Fruit fly (Drosophila melanogaster) whole organism, embryonic: ENCODE results near the gene Agpat1.

Experiments used
- Abd-B ChIP-seq: fragments of 200-800 bp; sonication (Bioruptor generic); optimal IDR thresholded peaks from 2 replicates; lab custom pipeline; 2018; ENCODE audit warnings: missing biosample characterization, mild to moderate bottlenecking, missing genetic modification characterization, moderate library complexity
- CG10209 ChIP-seq: fragments of 200-800 bp; sonication (Bioruptor generic); optimal IDR thresholded peaks from 3 replicates; lab custom pipeline; 2017; ENCODE audit warnings: missing biosample characterization, mild to moderate bottlenecking, missing genetic modification characterization, missing genetic modification reagents
- CG10565 ChIP-seq: fragments of 200-800 bp; sonication (Bioruptor generic); optimal IDR thresholded peaks from 3 replicates; lab custom pipeline; 2016; ENCODE audit warnings: missing biosample characterization, mild to moderate bottlenecking, missing genetic modification characterization
- CG14860 ChIP-seq: fragments of 200-800 bp; sonication (Bioruptor generic); IDR thresholded peaks from 3 replicates; pipeline ENCODE4 v1.3.6; 2022; ENCODE audit warnings: missing biosample characterization, missing genetic modification characterization; ENCODE audit not compliant: partially characterized antibody
- CG15073 ChIP-seq: fragments of 200-800 bp; sonication (Bioruptor generic); optimal IDR thresholded peaks from 2 replicates; lab custom pipeline; 2016; ENCODE audit warnings: missing biosample characterization, missing genetic modification characterization
- CG1603 ChIP-seq: fragments of 200-800 bp; sonication (Bioruptor generic); optimal IDR thresholded peaks from 2 replicates; lab custom pipeline; 2019; ENCODE audit warnings: missing biosample characterization, mild to moderate bottlenecking, missing genetic modification characterization, moderate library complexity
- CG17612 ChIP-seq: fragments of 200-800 bp; sonication (Bioruptor generic); IDR thresholded peaks from 2 replicates; pipeline ENCODE4 v1.3.6; 2022; ENCODE audit warnings: missing biosample characterization, missing genetic modification characterization
- CG17829 ChIP-seq: fragments of 200-800 bp; optimal IDR thresholded peaks from 2 replicates; lab custom pipeline; 2019; ENCODE audit warnings: missing biosample characterization, mild to moderate bottlenecking, missing genetic modification characterization, moderate library complexity
- CG18262 ChIP-seq: fragments of 200-800 bp; optimal IDR thresholded peaks from 3 replicates; lab custom pipeline; 2019; ENCODE audit warnings: missing biosample characterization, mild to moderate bottlenecking, missing genetic modification characterization, moderate library complexity
- CG2116 ChIP-seq: fragments of 200-800 bp; sonication (Bioruptor generic); optimal IDR thresholded peaks from 3 replicates; lab custom pipeline; 2018; ENCODE audit warnings: missing biosample characterization, mild to moderate bottlenecking, missing genetic modification characterization
- CG31441 ChIP-seq: fragments of 200-800 bp; sonication (Bioruptor generic); IDR thresholded peaks from 2 replicates; pipeline ENCODE4 v1.3.6; 2022; ENCODE audit warnings: missing biosample characterization, missing genetic modification characterization
- CG4707 ChIP-seq: fragments of 200-800 bp; sonication (Bioruptor generic); optimal IDR thresholded peaks from 2 replicates; lab custom pipeline; 2018; ENCODE audit warnings: missing biosample characterization, mild to moderate bottlenecking, missing genetic modification characterization, moderate library complexity
- CG5245 ChIP-seq: fragments of 200-800 bp; sonication (Bioruptor generic); optimal IDR thresholded peaks from 3 replicates; lab custom pipeline; 2016; ENCODE audit warnings: missing biosample characterization, missing genetic modification characterization
- CG8290 ChIP-seq, 3 experiments: fragments of 200-800 bp; sonication (Bioruptor generic); optimal IDR thresholded peaks; 2 replicates each; lab custom pipeline; 2016 to 2019; ENCODE audit warnings: missing biosample characterization in 3 of 3, missing genetic modification characterization in 3 of 3, mild to moderate bottlenecking in 2 of 3, moderate library complexity in 1 of 3
- CG9215 ChIP-seq: fragments of 200-800 bp; sonication (Bioruptor generic); IDR thresholded peaks from 2 replicates; pipeline ENCODE4 v1.3.6; 2022; ENCODE audit warnings: missing biosample characterization, missing genetic modification characterization
- Camta ChIP-seq: fragments of 200-800 bp; sonication (Bioruptor generic); optimal IDR thresholded peaks from 2 replicates; lab custom pipeline; 2016; ENCODE audit warnings: missing biosample characterization, missing genetic modification characterization
- CrebB ChIP-seq: fragments of 200-800 bp; sonication (Bioruptor generic); optimal IDR thresholded peaks from 3 replicates; lab custom pipeline; 2018; ENCODE audit warnings: missing biosample characterization, mild to moderate bottlenecking, missing genetic modification characterization
- Dad ChIP-seq: fragments of 200-800 bp; sonication (Bioruptor generic); optimal IDR thresholded peaks from 3 replicates; lab custom pipeline; 2016; ENCODE audit warnings: missing biosample characterization, missing genetic modification characterization
- ERR ChIP-seq: fragments of 200-800 bp; sonication (Bioruptor generic); optimal IDR thresholded peaks from 2 replicates; lab custom pipeline; 2016; ENCODE audit warnings: missing biosample characterization, missing genetic modification characterization
- Eip74EF ChIP-seq, 2 experiments: fragments of 200-800 bp in 1 of 2; fragments of >200 bp in 1 of 2; sonication (Bioruptor generic) in 1 of 2; optimal IDR thresholded peaks; 2 replicates each; lab custom pipeline; 2017 to 2019; ENCODE audit warnings: missing biosample characterization in 2 of 2, missing genetic modification characterization in 2 of 2, mild to moderate bottlenecking in 1 of 2, moderate library complexity in 1 of 2
- Hr3 ChIP-seq: fragments of 200-800 bp; sonication (Bioruptor generic); optimal IDR thresholded peaks from 3 replicates; lab custom pipeline; 2016; ENCODE audit warnings: missing biosample characterization, missing genetic modification characterization
- Hr51 ChIP-seq, 2 experiments: fragments of 200-800 bp; sonication (Bioruptor generic); optimal IDR thresholded peaks; 2 replicates in 1 of 2; 3 replicates in 1 of 2; lab custom pipeline; 2016 to 2018; ENCODE audit warnings: missing biosample characterization in 2 of 2, missing genetic modification characterization in 2 of 2, mild to moderate bottlenecking in 1 of 2, moderate library complexity in 1 of 2
- NFAT ChIP-seq: fragments of 200-800 bp; sonication (Bioruptor generic); IDR thresholded peaks from 2 replicates; pipeline ENCODE4 v1.3.6; 2022; ENCODE audit warnings: missing biosample characterization, missing genetic modification characterization
- Oli ChIP-seq: fragments of 200-800 bp; sonication (Bioruptor generic); optimal IDR thresholded peaks from 2 replicates; lab custom pipeline; 2018; ENCODE audit warnings: missing biosample characterization, mild to moderate bottlenecking, missing genetic modification characterization, moderate library complexity
- Optix ChIP-seq: fragments of 200-800 bp; sonication (Bioruptor generic); IDR thresholded peaks from 3 replicates; pipeline ENCODE4 v1.3.6; 2022; ENCODE audit warnings: missing biosample characterization, missing genetic modification characterization
- Rfx ChIP-seq: fragments of 200-800 bp; sonication (Bioruptor generic); IDR thresholded peaks from 2 replicates; pipeline ENCODE4 v1.3.6; 2022; ENCODE audit warnings: missing biosample characterization, missing genetic modification characterization
- caup ChIP-seq: fragments of 200-800 bp; sonication (Bioruptor generic); optimal IDR thresholded peaks from 3 replicates; lab custom pipeline; 2017; ENCODE audit warnings: missing biosample characterization, mild to moderate bottlenecking, missing genetic modification characterization, moderate library complexity; ENCODE audit not compliant: severe bottlenecking
- chm ChIP-seq: fragments of 200-800 bp; sonication (Bioruptor generic); IDR thresholded peaks from 2 replicates; pipeline ENCODE4 v1.3.6; 2022; ENCODE audit warnings: missing biosample characterization, missing genetic modification characterization
- crc ChIP-seq: fragments of 200-800 bp; sonication (Bioruptor generic); optimal IDR thresholded peaks from 2 replicates; lab custom pipeline; 2016; ENCODE audit warnings: missing biosample characterization, missing genetic modification characterization
- crol ChIP-seq: fragments of 200-800 bp; sonication (Bioruptor generic); IDR thresholded peaks from 2 replicates; pipeline ENCODE4 v1.3.6; 2022; ENCODE audit warnings: missing biosample characterization, missing genetic modification characterization
- dmrt99B ChIP-seq: fragments of 200-800 bp; sonication (Bioruptor generic); optimal IDR thresholded peaks from 2 replicates; lab custom pipeline; 2018; ENCODE audit warnings: missing biosample characterization, mild to moderate bottlenecking, missing genetic modification characterization, moderate library complexity
- gfzf ChIP-seq: fragments of 200-800 bp; sonication (Bioruptor generic); optimal IDR thresholded peaks from 2 replicates; lab custom pipeline; 2016; ENCODE audit warnings: missing biosample characterization, mild to moderate bottlenecking, missing genetic modification characterization, moderate library complexity
- hbn ChIP-seq: fragments of 200-800 bp; sonication (Bioruptor generic); IDR thresholded peaks from 2 replicates; pipeline ENCODE4 v1.3.6; 2022; ENCODE audit warnings: missing biosample characterization, missing genetic modification characterization; ENCODE audit not compliant: partially characterized antibody
- inv ChIP-seq: fragments of 200-800 bp; sonication (Bioruptor generic); IDR thresholded peaks from 2 replicates; pipeline ENCODE4 v1.3.6; 2022; ENCODE audit warnings: missing biosample characterization, missing genetic modification characterization; ENCODE audit not compliant: partially characterized antibody
- oc ChIP-seq: fragments of 200-800 bp; sonication (Bioruptor generic); optimal IDR thresholded peaks from 2 replicates; lab custom pipeline; 2018; ENCODE audit warnings: missing biosample characterization, mild to moderate bottlenecking, missing genetic modification characterization, moderate library complexity
- peb ChIP-seq: fragments of 200-800 bp; sonication (Bioruptor generic); IDR thresholded peaks from 2 replicates; pipeline ENCODE4 v1.3.6; 2022; ENCODE audit warnings: missing biosample characterization, missing genetic modification characterization
- repo ChIP-seq: fragments of 200-800 bp; sonication (Bioruptor generic); optimal IDR thresholded peaks from 2 replicates; lab custom pipeline; 2016; ENCODE audit warnings: missing biosample characterization, missing genetic modification characterization
- salm ChIP-seq: fragments of 200-800 bp; sonication (Bioruptor generic); optimal IDR thresholded peaks from 2 replicates; lab custom pipeline; 2018; ENCODE audit warnings: missing biosample characterization, mild to moderate bottlenecking, missing genetic modification characterization
- sc ChIP-seq, 3 experiments: fragments of >200 bp in 2 of 3; fragments of 200-800 bp in 1 of 3; sonication (Bioruptor generic) in 1 of 3; optimal IDR thresholded peaks; 2 replicates in 2 of 3; 3 replicates in 1 of 3; lab custom pipeline; 2017; ENCODE audit warnings: mild to moderate bottlenecking in 1 of 3, missing biosample characterization in 1 of 3, missing genetic modification characterization in 1 of 3, missing genetic modification reagents in 1 of 3
- sens ChIP-seq: fragments of 200-800 bp; sonication (Bioruptor generic); peaks from one replicate; lab custom pipeline; 2016; ENCODE audit warnings: missing biosample characterization, missing genetic modification characterization
- sens-2 ChIP-seq: fragments of 200-800 bp; sonication (Bioruptor generic); IDR thresholded peaks from 2 replicates; pipeline ENCODE4 v1.3.6; 2022; ENCODE audit warnings: missing biosample characterization, missing genetic modification characterization
- slbo ChIP-seq: fragments of 200-800 bp; sonication (Bioruptor generic); IDR thresholded peaks from 2 replicates; pipeline ENCODE4 v1.3.6; 2022; ENCODE audit warnings: missing biosample characterization, missing genetic modification characterization
- sna ChIP-seq: fragments of 200-800 bp; sonication (Bioruptor generic); IDR thresholded peaks from 2 replicates; pipeline ENCODE4 v1.3.6; 2022; ENCODE audit warnings: missing biosample characterization, missing genetic modification characterization; ENCODE audit not compliant: partially characterized antibody
- so ChIP-seq: fragments of 200-800 bp; sonication (Bioruptor generic); IDR thresholded peaks from 3 replicates; pipeline ENCODE4 v1.3.6; 2022; ENCODE audit warnings: missing biosample characterization, missing genetic modification characterization
- sqz ChIP-seq: fragments of 200-800 bp; sonication (Bioruptor generic); optimal IDR thresholded peaks from 3 replicates; lab custom pipeline; 2018; ENCODE audit warnings: missing biosample characterization, mild to moderate bottlenecking, missing genetic modification characterization
- trh ChIP-seq: fragments of 200-800 bp; sonication (Bioruptor generic); optimal IDR thresholded peaks from 2 replicates; lab custom pipeline; 2016; ENCODE audit warnings: missing biosample characterization, missing genetic modification characterization
- unpg ChIP-seq: fragments of 200-800 bp; sonication (Bioruptor generic); optimal IDR thresholded peaks from 3 replicates; lab custom pipeline; 2018; ENCODE audit warnings: missing biosample characterization, mild to moderate bottlenecking, missing genetic modification characterization, moderate library complexity
- usp ChIP-seq: fragments of >200 bp; optimal IDR thresholded peaks from 2 replicates; lab custom pipeline; 2017; ENCODE audit warnings: missing biosample characterization, missing genetic modification characterization
- wor ChIP-seq: fragments of 200-800 bp; sonication (Bioruptor generic); IDR thresholded peaks from 2 replicates; pipeline ENCODE4 v1.3.6; 2022; ENCODE audit warnings: missing biosample characterization, missing genetic modification characterization

Gene Agpat1

DNA sequence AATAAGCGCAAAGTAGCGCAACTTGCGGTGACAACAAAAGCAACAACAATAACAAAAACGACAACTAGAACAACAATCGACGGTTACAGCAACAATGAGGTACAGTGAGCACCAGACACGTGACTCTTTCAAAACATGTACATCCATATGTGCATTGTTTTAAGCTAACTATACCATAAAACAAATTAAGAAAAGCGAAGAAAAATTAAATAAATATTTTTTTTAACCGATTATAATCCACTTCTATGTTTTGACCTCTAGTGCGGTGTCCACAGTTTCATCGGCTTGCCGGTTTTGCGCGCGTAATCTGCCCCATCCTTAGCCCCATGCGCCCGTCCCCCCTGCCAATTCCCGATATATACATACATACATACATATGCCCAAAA lies 10.7 kb upstream of the Agpat1 start (continued):
- peak; percentile 43 for TF ChIP-seq repo (GFP tag; lab: Kevin White, UChicago)
- TF ChIP-seq crc (GFP tag; lab: Kevin White, UChicago), result peak; percentile 54
- TF ChIP-seq Rfx (GFP tag; lab: Robert Waterston, UW), result peak; percentile 98
- peak; percentile 70 for TF ChIP-seq trh (GFP tag; lab: Kevin White, UChicago)
- TF ChIP-seq CG4707 (GFP tag; lab: Kevin White, UChicago), result peak; percentile 38
- peak; percentile 99 for TF ChIP-seq slbo (GFP tag; lab: Robert Waterston, UW)
- TF ChIP-seq Hr3 (GFP tag; lab: Kevin White, UChicago), result peak; percentile 88
- no peak for TF ChIP-seq usp (GFP tag; lab: Kevin White, UChicago)
- peak; percentile 86 for TF ChIP-seq peb (GFP tag; lab: Robert Waterston, UW)
- TF ChIP-seq chm (GFP tag; lab: Robert Waterston, UW), result peak; percentile 95
- peak; percentile 71 to 89 for TF ChIP-seq Hr51 (GFP tag; optimal IDR thresholded peaks at IDR 0.05; lab: Kevin White, UChicago)
- peak; percentile 67 for TF ChIP-seq CG8290 (GFP tag; optimal IDR thresholded peaks at IDR 0.05; lab: Kevin White, UChicago)
- peak in 1 of 2 experiments; percentile 94 for TF ChIP-seq CG8290 (tag; optimal IDR thresholded peaks at IDR 0.05; lab: Kevin White, UChicago)
- no peak for TF ChIP-seq CG14860 (GFP tag; lab: Robert Waterston, UW)
- TF ChIP-seq hbn (GFP tag; lab: Robert Waterston, UW), result no peak
- TF ChIP-seq sqz (GFP tag; lab: Kevin White, UChicago), result no peak
- TF ChIP-seq CG2116 (GFP tag; lab: Kevin White, UChicago), result peak; percentile 20
- peak; percentile 90 for TF ChIP-seq CG1603 (tag; lab: Kevin White, UChicago)
- TF ChIP-seq CG31441, result peak; percentile 87
- peak; percentile 78 for TF ChIP-seq Dad (GFP tag; lab: Kevin White, UChicago)
- peak; percentile 92 for TF ChIP-seq Oli (tag; lab: Kevin White, UChicago)
- peak; percentile 92 for TF ChIP-seq Optix (GFP tag; lab: Robert Waterston, UW)
- no peak for TF ChIP-seq sna (GFP tag; lab: Robert Waterston, UW)
- peak; percentile 93 for TF ChIP-seq sens (GFP tag; lab: Kevin White, UChicago)
- peak; percentile 93 for TF ChIP-seq unpg
- no peak for TF ChIP-seq sc (optimal IDR thresholded peaks at IDR 0.05; lab: Kevin White, UChicago)
- TF ChIP-seq sc (GFP tag; optimal IDR thresholded peaks at IDR 0.05; lab: Kevin White, UChicago), result peak; percentile 65
- TF ChIP-seq salm (tag; lab: Kevin White, UChicago), result peak; percentile 71
- peak; percentile 97 for TF ChIP-seq NFAT
- peak; percentile 91 for TF ChIP-seq CG10209 (GFP tag; lab: Kevin White, UChicago)
- peak; percentile 84 for TF ChIP-seq CG18262
- peak; percentile 88 for TF ChIP-seq so (GFP tag; lab: Robert Waterston, UW)
- TF ChIP-seq CG9215, result peak; percentile 95
- peak; percentile 46 for TF ChIP-seq CG10565 (GFP tag; lab: Kevin White, UChicago)
- no peak for TF ChIP-seq ERR (GFP tag; lab: Kevin White, UChicago)
- peak; percentile 86 for TF ChIP-seq wor (GFP tag; lab: Robert Waterston, UW)
- peak; percentile 64 for TF ChIP-seq Camta (GFP tag; lab: Kevin White, UChicago)
- TF ChIP-seq dmrt99B (tag; lab: Kevin White, UChicago), result peak; percentile 90
- peak; percentile 80 for TF ChIP-seq CG5245
- TF ChIP-seq crol (GFP tag; lab: Robert Waterston, UW), result no peak
- TF ChIP-seq gfzf (GFP tag; lab: Kevin White, UChicago), result no peak
- TF ChIP-seq inv (GFP tag; lab: Robert Waterston, UW), result no peak
- peak; percentile 92 for TF ChIP-seq CG17612
- TF ChIP-seq sens-2, result peak; percentile 75
- TF ChIP-seq CrebB, result peak; percentile 82
- TF ChIP-seq CG17829 (tag; lab: Kevin White, UChicago), result peak; percentile 85
- peak; percentile 53 for TF ChIP-seq oc
- peak in 1 of 2 experiments; percentile 55 for TF ChIP-seq Eip74EF (GFP tag; optimal IDR thresholded peaks at IDR 0.05; lab: Kevin White, UChicago)
- TF ChIP-seq Abd-B (GFP tag; lab: Kevin White, UChicago), result peak; percentile 63
- peak; percentile 25 for TF ChIP-seq CG15073 (GFP tag; lab: Kevin White, UChicago)
- peak; percentile 87 for TF ChIP-seq caup (GFP tag; lab: Kevin White, UChicago)
